Worm (Caenorhabditis elegans): ENCODE data around the gene F39H12.3.

Gene F39H12.3

ce11 chrX:825924-826323 lies 15.4 kb downstream of the F39H12.3 start (continued):
- 0 out of 2 replicates have a peak, but pooled peaks have one; percentile 13 for TF ChIP-seq ctbp-1 (GFP tag; IDR thresholded peaks at IDR 0.05)
- no peak for TF ChIP-seq R02D3.7 (tag; optimal IDR thresholded peaks at IDR 0.05)
- TF ChIP-seq F10B5.3 (tag; optimal IDR thresholded peaks at IDR 0.05) = no peak
- no peak for TF ChIP-seq F37D6.2 (tag; optimal IDR thresholded peaks at IDR 0.05)
- TF ChIP-seq nhr-28 (tag; optimal IDR thresholded peaks at IDR 0.05) = peak; percentile 35
- no peak for TF ChIP-seq saeg-2 (GFP tag; IDR thresholded peaks at IDR 0.05)
- TF ChIP-seq ceh-32 (tag; optimal IDR thresholded peaks at IDR 0.05; ENCODE audit: poor library complexity) = no peak
- TF ChIP-seq pqm-1 (tag; optimal IDR thresholded peaks at IDR 0.05) = no peak
- no peak for TF ChIP-seq aly-2 (tag; optimal IDR thresholded peaks at IDR 0.05)
- TF ChIP-seq lsy-2 (tag; optimal IDR thresholded peaks at IDR 0.05) = peak in 1 of 2 experiments; percentile 34
- no peak for TF ChIP-seq ztf-7 (tag; optimal IDR thresholded peaks at IDR 0.05)
- TF ChIP-seq ceh-20 (GFP tag; IDR thresholded peaks at IDR 0.05) = no peak
- no peak for TF ChIP-seq zip-2 (tag; optimal IDR thresholded peaks at IDR 0.05)
- no peak for TF ChIP-seq fkh-10 (GFP tag; optimal IDR thresholded peaks at IDR 0.05)
- peak; percentile 16 for TF ChIP-seq nhr-48 (tag; optimal IDR thresholded peaks at IDR 0.05)
- peak in 1 of 2 experiments; percentile 31 for TF ChIP-seq mdl-1 (tag; optimal IDR thresholded peaks at IDR 0.05)
- TF ChIP-seq Y48G9A.11 (GFP tag; IDR thresholded peaks at IDR 0.05) = no peak
- TF ChIP-seq nhr-41 (GFP tag; IDR thresholded peaks at IDR 0.05) = no peak
- no peak for TF ChIP-seq php-3 (GFP tag; IDR thresholded peaks at IDR 0.05)
- TF ChIP-seq nhr-102 (tag; optimal IDR thresholded peaks at IDR 0.05) = no peak
- TF ChIP-seq zfp-2 (tag; optimal IDR thresholded peaks at IDR 0.05) = no peak
- no peak for TF ChIP-seq dmd-9 (GFP tag; IDR thresholded peaks at IDR 0.05)
- TF ChIP-seq nhr-11 (tag; optimal IDR thresholded peaks at IDR 0.05) = no peak
- TF ChIP-seq madf-9 (GFP tag; conservative IDR thresholded peaks at IDR 0.05) = no peak
- TF ChIP-seq ceh-28 (tag; optimal IDR thresholded peaks at IDR 0.05) = peak; percentile 41
- no peak for TF ChIP-seq dpl-1 (GFP tag; optimal IDR thresholded peaks at IDR 0.05)
- TF ChIP-seq zag-1 (tag; optimal IDR thresholded peaks at IDR 0.05) = no peak
- no peak for TF ChIP-seq ZK546.5 (tag; optimal IDR thresholded peaks at IDR 0.05)

- TF ChIP-seq unc-130 (GFP tag; optimal IDR thresholded peaks at IDR 0.05) (no peak), daf-16 (GFP tag; optimal IDR thresholded peaks at IDR 0.05) (no peak), daf-16 (tag; optimal IDR thresholded peaks at IDR 0.05) (peak; percentile 27)
Observed at ce11 chrX:825375-825774, 15.9 kb downstream of the F39H12.3 start, which contains the start of gene daf-3. Gene daf-3, minus strand, starts transcription at chrX:825475.

DNA sequence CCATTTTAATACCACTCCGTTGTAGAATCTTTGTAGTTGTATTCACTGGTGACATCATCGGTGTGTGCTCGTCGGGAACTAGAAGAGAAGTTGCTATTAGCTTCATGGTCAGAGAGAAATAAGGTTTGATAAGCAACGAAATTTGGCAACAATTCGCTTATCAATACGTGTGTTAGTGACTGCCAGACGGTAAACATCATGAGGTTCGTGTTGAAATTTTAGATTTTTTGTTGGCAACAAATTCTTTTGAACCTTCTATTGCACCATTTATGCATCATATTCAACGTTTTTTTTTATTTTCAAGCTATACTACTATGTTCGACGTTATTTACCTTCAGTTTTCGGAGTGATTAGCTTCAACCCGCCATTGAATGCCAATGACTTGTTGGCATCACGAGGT lies 17.6 kb downstream of the F39H12.3 start:
- TF ChIP-seq spr-3 (GFP tag; optimal IDR thresholded peaks at IDR 0.05) (no peak), tra-1 (GFP tag; IDR thresholded peaks at IDR 0.05) (0 out of 2 replicates have a peak, but pooled peaks have one; percentile 17), lim-7 (GFP tag; IDR thresholded peaks at IDR 0.05) (no peak), pqm-1 (tag; optimal IDR thresholded peaks at IDR 0.05) (peak; percentile 66), zfp-3 (GFP tag; conservative IDR thresholded peaks at IDR 0.05) (no peak), nhr-77 (tag; optimal IDR thresholded peaks at IDR 0.05) (peak; percentile 87), ama-1 (optimal IDR thresholded peaks at IDR 0.05) (no peak), daf-16 (GFP tag; optimal IDR thresholded peaks at IDR 0.05) (no peak), daf-16 (tag; optimal IDR thresholded peaks at IDR 0.05) (peak; percentile 99), egl-27 (tag; optimal IDR thresholded peaks at IDR 0.05) (no peak), hlh-11 (tag; optimal IDR thresholded peaks at IDR 0.05) (peak; percentile 74), nhr-28 (tag; optimal IDR thresholded peaks at IDR 0.05) (peak; percentile 94), dmd-6 (GFP tag; IDR thresholded peaks at IDR 0.05) (peak; percentile 80), rbr-2 (tag; optimal IDR thresholded peaks at IDR 0.05) (no peak), ceh-44 (GFP tag; IDR thresholded peaks at IDR 0.05) (no peak), F10B5.3 (tag; optimal IDR thresholded peaks at IDR 0.05) (no peak), pha-4 (GFP tag; IDR thresholded peaks at IDR 0.05) (no peak), pha-4 (tag; optimal IDR thresholded peaks at IDR 0.05) (no peak), php-3 (GFP tag; IDR thresholded peaks at IDR 0.05) (no peak), dve-1 (tag; optimal IDR thresholded peaks at IDR 0.05; ENCODE audit: insufficient read depth) (peak; percentile 59), Y75B8A.6 (GFP tag; IDR thresholded peaks at IDR 0.05) (no peak), aha-1 (tag) (peak; percentile 81)

Measured in whole organism, L4 larva.